Worm (Caenorhabditis elegans): Measurements from ENCODE around the gene taf-2.

DNA sequence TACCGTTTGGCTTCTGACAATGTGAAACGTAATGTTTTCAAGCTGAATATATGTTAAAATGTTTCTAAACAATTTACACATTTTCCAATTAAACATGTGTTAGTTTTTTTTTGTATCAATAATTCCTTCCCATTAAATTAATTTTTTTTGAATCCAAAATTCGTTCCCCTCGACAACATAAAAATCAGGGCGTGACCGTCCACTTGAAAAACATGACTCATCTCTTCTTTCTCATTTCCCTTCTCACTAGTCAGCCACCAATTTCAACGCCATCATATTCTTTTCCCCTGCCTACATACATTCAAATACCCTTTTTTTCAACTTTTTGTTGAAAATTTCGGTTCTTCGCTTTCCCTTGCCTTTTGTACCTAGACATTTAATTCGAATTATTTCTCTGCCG, 39.1 kb upstream of the taf-2 start:
- TF ChIP-seq egl-27 (tag; optimal IDR thresholded peaks at IDR 0.05), result no peak
- TF ChIP-seq lir-3 (tag; optimal IDR thresholded peaks at IDR 0.05; ENCODE audit: poor library complexity), result no peak
- no peak for TF ChIP-seq mep-1 (tag; optimal IDR thresholded peaks at IDR 0.05)
- TF ChIP-seq fkh-8 (tag; optimal IDR thresholded peaks at IDR 0.05), result no peak
- TF ChIP-seq nhr-237 (tag; optimal IDR thresholded peaks at IDR 0.05), result no peak
- no peak for TF ChIP-seq lin-13 (GFP tag; optimal IDR thresholded peaks at IDR 0.05)
- TF ChIP-seq pqm-1 (tag; optimal IDR thresholded peaks at IDR 0.05), result no peak

Data from whole organism, L1 larva.